Worm (Caenorhabditis elegans) whole organism, late embryonic: ENCODE measurements around the gene fbxa-44.

Source experiments
- C38D4.7 ChIP-seq: fragments of 200-800 bp; sonication (Bioruptor generic); optimal IDR thresholded peaks from 2 replicates; lab custom pipeline; 2018; ENCODE audit warnings: mild to moderate bottlenecking, missing genetic modification characterization, moderate library complexity, missing compliant biosample characterization
- Y22D7AL.16 ChIP-seq: sonication (generic microtip); optimal IDR thresholded peaks from 2 replicates; lab custom pipeline; 2016; ENCODE audit warnings: missing genetic modification characterization, missing compliant biosample characterization
- ahr-1 ChIP-seq: sonication (generic microtip); optimal IDR thresholded peaks from 2 replicates; lab custom pipeline; 2016; ENCODE audit warnings: missing genetic modification characterization, missing compliant biosample characterization
- ama-1 ChIP-seq: fragments of 150-350 bp; optimal IDR thresholded peaks from 2 replicates; lab custom pipeline; 2014
- ceh-14 ChIP-seq: sonication (generic microtip); optimal IDR thresholded peaks from 2 replicates; lab custom pipeline; 2016; ENCODE audit warnings: missing genotype, missing genetic modification characterization, missing compliant biosample characterization
- ceh-19 ChIP-seq: fragments of 200-800 bp; sonication (Bioruptor generic); optimal IDR thresholded peaks from 2 replicates; lab custom pipeline; 2018; ENCODE audit warnings: mild to moderate bottlenecking, missing genetic modification characterization, missing compliant biosample characterization
- ceh-2 ChIP-seq: sonication (generic microtip); optimal IDR thresholded peaks from 2 replicates; lab custom pipeline; 2016; ENCODE audit warnings: missing genotype, missing genetic modification characterization, missing compliant biosample characterization
- ceh-31 ChIP-seq: sonication (generic microtip); optimal IDR thresholded peaks from 2 replicates; lab custom pipeline; 2016; ENCODE audit warnings: missing genetic modification characterization, missing compliant biosample characterization
- ceh-34 ChIP-seq: sonication (generic microtip); optimal IDR thresholded peaks from 2 replicates; lab custom pipeline; 2016; ENCODE audit warnings: mild to moderate bottlenecking, missing genetic modification characterization, missing compliant biosample characterization
- ceh-9 ChIP-seq: sonication (generic microtip); optimal IDR thresholded peaks from 2 replicates; lab custom pipeline; 2016; ENCODE audit warnings: mild to moderate bottlenecking, missing genetic modification characterization, inconsistent platforms, missing compliant biosample characterization
- dmd-4 ChIP-seq: sonication (generic microtip); optimal IDR thresholded peaks from 2 replicates; lab custom pipeline; 2016; ENCODE audit warnings: borderline replicate concordance, missing genetic modification characterization, missing compliant biosample characterization
- dve-1 ChIP-seq: sonication (generic microtip); optimal IDR thresholded peaks from 2 replicates; lab custom pipeline; 2017; ENCODE audit warnings: antibody characterized with exemption, mild to moderate bottlenecking, missing genetic modification characterization, missing compliant biosample characterization
- elt-2 ChIP-seq: sonication (generic microtip); optimal IDR thresholded peaks from 2 replicates; lab custom pipeline; 2016; ENCODE audit warnings: missing genetic modification reagents, missing genetic modification characterization, missing compliant biosample characterization
- eyg-1 ChIP-seq: sonication (generic microtip); optimal IDR thresholded peaks from 2 replicates; lab custom pipeline; 2016; ENCODE audit warnings: missing genotype, missing genetic modification characterization, missing compliant biosample characterization
- fax-1 ChIP-seq: sonication (generic microtip); optimal IDR thresholded peaks from 2 replicates; lab custom pipeline; 2016; ENCODE audit warnings: missing genotype, missing genetic modification characterization, missing compliant biosample characterization
- fkh-6 ChIP-seq: sonication (generic microtip); optimal IDR thresholded peaks from 2 replicates; lab custom pipeline; 2016; ENCODE audit warnings: missing genetic modification characterization, missing compliant biosample characterization
- hlh-13 ChIP-seq: fragments of 200-800 bp; sonication (Bioruptor generic); optimal IDR thresholded peaks from 2 replicates; lab custom pipeline; 2018; ENCODE audit warnings: mild to moderate bottlenecking, missing genetic modification characterization, missing compliant biosample characterization
- hlh-15 ChIP-seq: sonication (generic microtip); optimal IDR thresholded peaks from 2 replicates; lab custom pipeline; 2016; ENCODE audit warnings: missing genetic modification characterization, missing compliant biosample characterization
- hlh-30 ChIP-seq: sonication (generic microtip); optimal IDR thresholded peaks from 2 replicates; lab custom pipeline; 2017; ENCODE audit warnings: antibody characterized with exemption, missing genetic modification characterization, missing compliant biosample characterization; ENCODE audit not compliant: insufficient read depth
- hlh-6 ChIP-seq: sonication (generic microtip); optimal IDR thresholded peaks from 2 replicates; lab custom pipeline; 2016; ENCODE audit warnings: missing genotype, missing genetic modification characterization, missing compliant biosample characterization
- madf-2 ChIP-seq: sonication (generic microtip); optimal IDR thresholded peaks from 2 replicates; lab custom pipeline; 2017; ENCODE audit warnings: missing genetic modification characterization, missing compliant biosample characterization
- mec-3 ChIP-seq: sonication (generic microtip); optimal IDR thresholded peaks from 2 replicates; lab custom pipeline; 2016; ENCODE audit warnings: borderline replicate concordance, missing genetic modification characterization, missing compliant biosample characterization
- nhr-232 ChIP-seq: sonication (generic microtip); optimal IDR thresholded peaks from 2 replicates; lab custom pipeline; 2016; ENCODE audit warnings: missing genetic modification characterization, missing compliant biosample characterization
- pat-9 ChIP-seq: fragments of 200-800 bp; sonication (Bioruptor generic); optimal IDR thresholded peaks from 2 replicates; lab custom pipeline; 2018; ENCODE audit warnings: mild to moderate bottlenecking, missing genetic modification characterization, moderate library complexity, missing compliant biosample characterization
- pax-1 ChIP-seq: fragments of 150-350 bp; optimal IDR thresholded peaks from 2 replicates; lab custom pipeline; 2014; ENCODE audit warnings: missing biosample characterization, missing genetic modification characterization
- pha-2 ChIP-seq: sonication (generic microtip); optimal IDR thresholded peaks from 2 replicates; lab custom pipeline; 2017; ENCODE audit warnings: mild to moderate bottlenecking, missing genetic modification characterization, missing compliant biosample characterization
- pqm-1 ChIP-seq: sonication (generic microtip); optimal IDR thresholded peaks from 2 replicates; lab custom pipeline; 2016; ENCODE audit warnings: missing genetic modification characterization, missing compliant biosample characterization
- pros-1 ChIP-seq: fragments of 150-350 bp; optimal IDR thresholded peaks from 2 replicates; lab custom pipeline; 2014; ENCODE audit warnings: missing biosample characterization, missing genetic modification reagents, missing genetic modification characterization
- rnt-1 ChIP-seq: sonication (generic microtip); optimal IDR thresholded peaks from 2 replicates; lab custom pipeline; 2016; ENCODE audit warnings: missing genetic modification characterization, missing compliant biosample characterization
- sdc-2 ChIP-seq: sonication (generic microtip); optimal IDR thresholded peaks from 2 replicates; lab custom pipeline; 2016; ENCODE audit warnings: missing genotype, missing genetic modification characterization, missing compliant biosample characterization
- sox-2 ChIP-seq: fragments of 200-800 bp; sonication (Bioruptor generic); IDR thresholded peaks from 2 replicates; pipeline ENCODE4 v1.3.6; 2022; ENCODE audit warnings: missing genetic modification reagents, missing genetic modification characterization, missing compliant biosample characterization
- sox-4 ChIP-seq: sonication (generic microtip); optimal IDR thresholded peaks from 2 replicates; lab custom pipeline; 2017; ENCODE audit warnings: mild to moderate bottlenecking, missing genetic modification characterization, inconsistent platforms, missing compliant biosample characterization
- tbx-2 ChIP-seq: sonication (generic microtip); optimal IDR thresholded peaks from 2 replicates; lab custom pipeline; 2016; ENCODE audit warnings: missing genetic modification characterization, missing compliant biosample characterization
- unc-3 ChIP-seq, 2 experiments: fragments of 200-800 bp in 1 of 2; sonication (Bioruptor generic) in 1 of 2; sonication (generic microtip) in 1 of 2; conservative IDR thresholded peaks in 1 of 2; optimal IDR thresholded peaks in 1 of 2; 2 replicates each; pipeline versions ENCODE4 v1.3.6 to Lab custom; 2016 to 2022; ENCODE audit warnings: missing compliant biosample characterization in 2 of 2, missing genetic modification characterization in 2 of 2, missing genetic modification reagents in 1 of 2
- unc-86 ChIP-seq: sonication (generic microtip); optimal IDR thresholded peaks from 2 replicates; lab custom pipeline; 2016; ENCODE audit warnings: missing genetic modification characterization, missing compliant biosample characterization
- ztf-16 ChIP-seq: sonication (generic microtip); optimal IDR thresholded peaks from 2 replicates; lab custom pipeline; 2017; ENCODE audit warnings: missing genetic modification characterization, missing compliant biosample characterization

Gene fbxa-44

DNA sequence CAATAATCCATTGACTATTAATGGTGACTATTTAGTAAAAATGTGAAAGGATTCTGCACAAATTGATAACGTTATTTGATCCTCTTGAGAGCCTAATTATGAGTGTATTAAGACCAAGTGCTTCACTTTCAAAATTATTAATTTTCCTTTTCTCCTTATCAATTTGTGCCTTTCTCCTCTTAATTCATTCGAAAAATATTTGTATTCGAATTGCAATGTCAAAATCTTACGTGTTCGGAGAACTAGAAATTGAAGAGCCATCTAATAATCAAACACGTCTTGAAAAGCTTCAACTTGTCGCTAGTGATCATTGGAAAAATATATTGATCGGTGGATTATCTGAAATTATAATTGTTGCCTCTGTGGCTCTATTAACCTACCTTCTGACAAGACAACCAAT is 40.6 kb upstream of the fbxa-44 start, which contains the start of the genes clec-36 and clec-26:
Gene clec-36, minus strand, starts transcription at position 101 of the 400 bp plus-strand sequence.
Gene clec-26, plus strand, starts transcription at position 114 of the 400 bp plus-strand sequence.
- TF ChIP-seq unc-86 (no peak), hlh-30 (tag; lab: Kevin White, UChicago) (no peak), unc-3 (GFP tag; conservative IDR thresholded peaks at IDR 0.05; lab: Robert Waterston, UW) (no peak), unc-3 (tag; optimal IDR thresholded peaks at IDR 0.05; lab: Kevin White, UChicago) (no peak), eyg-1 (tag; lab: Kevin White, UChicago) (no peak), pax-1 (tag; lab: Kevin White, UChicago) (no peak), elt-2 (tag; lab: Kevin White, UChicago) (no peak), pha-2 (tag; lab: Kevin White, UChicago) (no peak), pat-9 (tag; lab: Kevin White, UChicago) (no peak), dmd-4 (tag; lab: Kevin White, UChicago) (no peak), dve-1 (tag; lab: Kevin White, UChicago) (no peak), fax-1 (tag; lab: Kevin White, UChicago) (no peak), C38D4.7 (GFP tag; lab: Kevin White, UChicago) (no peak)

DNA sequence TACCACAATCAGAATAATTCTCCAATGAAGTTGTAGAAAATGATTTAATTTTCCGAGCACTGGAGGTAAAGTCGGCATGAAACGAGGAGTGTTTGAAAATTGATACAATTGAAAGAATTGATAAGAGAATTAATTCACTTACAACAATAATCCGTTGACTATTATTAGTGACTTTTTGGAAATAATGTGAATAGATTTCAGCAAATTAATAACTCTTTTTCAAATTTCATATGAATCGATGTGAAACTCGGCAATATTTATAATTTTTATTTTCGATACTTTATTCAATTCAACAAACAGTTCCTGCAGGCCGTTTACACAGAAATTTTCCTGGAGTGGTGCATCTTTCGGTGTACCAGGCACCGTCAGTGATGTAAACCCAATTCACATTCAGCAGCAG is 37.1 kb upstream of the fbxa-44 start, which contains the start of gene clec-37:
Gene clec-37, minus strand, starts transcription at position 101 of the 400 bp plus-strand sequence.
- TF ChIP-seq mec-3 (tag; lab: Kevin White, UChicago) (no peak), madf-2 (tag; lab: Kevin White, UChicago) (no peak), ceh-9 (tag; lab: Kevin White, UChicago) (no peak), hlh-15 (tag; lab: Kevin White, UChicago) (no peak), dve-1 (tag; lab: Kevin White, UChicago) (no peak), ceh-2 (no peak), ztf-16 (no peak), sox-4 (tag; lab: Kevin White, UChicago) (no peak), eyg-1 (tag; lab: Kevin White, UChicago) (no peak), ceh-31 (tag; lab: Kevin White, UChicago) (no peak), ama-1 (lab: Kevin White, UChicago) (no peak), ceh-14 (no peak), rnt-1 (tag; lab: Kevin White, UChicago) (no peak), Y22D7AL.16 (tag; lab: Kevin White, UChicago) (no peak), ceh-34 (tag; lab: Kevin White, UChicago) (no peak), hlh-6 (tag; lab: Kevin White, UChicago) (no peak), ahr-1 (tag; lab: Kevin White, UChicago) (no peak), pros-1 (tag; lab: Kevin White, UChicago) (no peak), tbx-2 (tag; lab: Kevin White, UChicago) (no peak)

DNA sequence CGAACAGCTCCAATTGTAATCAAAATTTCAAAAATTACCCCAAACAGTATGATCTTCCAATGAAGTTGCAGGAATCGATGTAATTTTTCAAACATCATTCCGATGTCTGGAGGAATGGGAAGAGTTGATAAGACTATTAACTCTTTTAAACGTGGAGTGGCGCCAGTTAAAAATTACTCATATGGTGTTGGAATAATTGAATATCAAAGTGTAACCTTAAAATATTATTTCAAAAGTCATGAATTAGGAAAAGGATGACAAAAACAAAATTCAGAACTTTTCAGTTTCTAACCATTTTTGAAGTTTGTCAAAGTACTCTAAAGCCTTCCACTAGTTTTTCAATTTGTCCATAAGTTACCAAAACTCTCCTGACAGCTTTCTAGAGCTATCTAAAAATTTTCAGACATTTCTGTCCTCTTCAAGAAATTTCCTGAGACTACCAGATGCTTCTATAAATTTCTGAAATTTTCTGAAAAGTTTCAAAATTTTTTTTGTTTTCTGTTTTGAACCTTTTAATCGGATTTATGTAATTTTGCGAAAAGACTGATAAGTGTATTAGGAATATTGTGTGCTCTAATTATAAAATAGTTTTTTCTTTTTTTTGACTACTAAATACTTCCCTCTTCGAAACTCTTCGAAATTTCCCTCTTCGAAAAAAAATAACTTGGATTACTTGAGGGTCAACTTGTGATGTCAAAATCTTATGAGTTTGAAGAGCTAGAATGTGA is 35.0 kb upstream of the fbxa-44 start, which contains the start of the genes clec-35 and clec-27:
Gene clec-35, minus strand, starts transcription at position 101 of the 728 bp plus-strand sequence.
Gene clec-27, plus strand, starts transcription at position 678 of the 728 bp plus-strand sequence.
- TF ChIP-seq pqm-1 (tag; lab: Kevin White, UChicago) (no peak), sdc-2 (tag; lab: Kevin White, UChicago) (no peak), eyg-1 (tag; lab: Kevin White, UChicago) (no peak), pat-9 (tag; lab: Kevin White, UChicago) (no peak), nhr-232 (tag; lab: Kevin White, UChicago) (no peak), sox-2 (GFP tag; lab: Robert Waterston, UW) (no peak), ceh-19 (GFP tag; lab: Kevin White, UChicago) (no peak), ama-1 (lab: Kevin White, UChicago) (no peak), hlh-13 (GFP tag; lab: Kevin White, UChicago) (no peak), ceh-34 (tag; lab: Kevin White, UChicago) (no peak), fkh-6 (no peak), pha-2 (tag; lab: Kevin White, UChicago) (no peak), madf-2 (tag; lab: Kevin White, UChicago) (no peak)
